Fruit fly (Drosophila melanogaster) whole organism, embryonic: ENCODE results near the gene CG43693.

Experiments used
- Adf1 ChIP-seq: fragments of 200-800 bp; sonication (Bioruptor generic); IDR thresholded peaks from 2 replicates; pipeline ENCODE4 v1.3.6; 2022; ENCODE audit warnings: missing biosample characterization, missing genetic modification characterization
- CG10431 ChIP-seq: fragments of 200-800 bp; sonication (Bioruptor generic); optimal IDR thresholded peaks from 3 replicates; lab custom pipeline; 2018; ENCODE audit warnings: missing biosample characterization, mild to moderate bottlenecking, missing genetic modification characterization
- CG11560 ChIP-seq: fragments of 200-800 bp; sonication (Bioruptor generic); IDR thresholded peaks from 3 replicates; pipeline ENCODE4 v1.3.6; 2022; ENCODE audit warnings: missing biosample characterization, missing genetic modification characterization
- CG12942 ChIP-seq: fragments of 200-800 bp; sonication (Bioruptor generic); optimal IDR thresholded peaks from 3 replicates; lab custom pipeline; 2016; ENCODE audit warnings: missing biosample characterization, missing genetic modification characterization
- CG13296 ChIP-seq: fragments of 200-800 bp; sonication (Bioruptor generic); optimal IDR thresholded peaks from 3 replicates; lab custom pipeline; 2018; ENCODE audit warnings: missing biosample characterization, mild to moderate bottlenecking, missing genetic modification characterization
- CG15073 ChIP-seq: fragments of 200-800 bp; sonication (Bioruptor generic); optimal IDR thresholded peaks from 2 replicates; lab custom pipeline; 2016; ENCODE audit warnings: missing biosample characterization, missing genetic modification characterization
- CG16813 ChIP-seq: fragments of 200-800 bp; sonication (Bioruptor generic); IDR thresholded peaks from 3 replicates; pipeline ENCODE4 v1.3.6; 2022; ENCODE audit warnings: missing biosample characterization, missing genetic modification characterization; ENCODE audit not compliant: partially characterized antibody
- CG17359 ChIP-seq: fragments of 200-800 bp; sonication (Bioruptor generic); optimal IDR thresholded peaks from 3 replicates; lab custom pipeline; 2018; ENCODE audit warnings: missing biosample characterization, mild to moderate bottlenecking, missing genetic modification characterization, moderate library complexity
- CG17361 ChIP-seq: fragments of 200-800 bp; sonication (Bioruptor generic); IDR thresholded peaks from 3 replicates; pipeline ENCODE4 v1.3.6; 2022; ENCODE audit warnings: missing biosample characterization, missing genetic modification characterization
- CG17568 ChIP-seq: fragments of 200-800 bp; sonication (Bioruptor generic); optimal IDR thresholded peaks from 2 replicates; lab custom pipeline; 2018; ENCODE audit warnings: missing biosample characterization, mild to moderate bottlenecking, missing genetic modification characterization, moderate library complexity
- CG17802 ChIP-seq: fragments of 200-800 bp; sonication (Bioruptor generic); optimal IDR thresholded peaks from 2 replicates; lab custom pipeline; 2018; ENCODE audit warnings: missing biosample characterization, mild to moderate bottlenecking, missing genetic modification characterization, moderate library complexity
- CG2116 ChIP-seq: fragments of 200-800 bp; sonication (Bioruptor generic); optimal IDR thresholded peaks from 3 replicates; lab custom pipeline; 2018; ENCODE audit warnings: missing biosample characterization, mild to moderate bottlenecking, missing genetic modification characterization
- CG2875 ChIP-seq: fragments of 200-800 bp; sonication (Bioruptor generic); optimal IDR thresholded peaks from 2 replicates; lab custom pipeline; 2017; ENCODE audit warnings: missing biosample characterization, mild to moderate bottlenecking, missing genetic modification characterization, missing genetic modification reagents
- CG2889 ChIP-seq: fragments of 200-800 bp; sonication (Bioruptor generic); IDR thresholded peaks from 3 replicates; pipeline ENCODE4 v1.3.6; 2022; ENCODE audit warnings: missing biosample characterization, missing genetic modification characterization
- CG31388 ChIP-seq: fragments of 200-800 bp; sonication (Bioruptor generic); optimal IDR thresholded peaks from 2 replicates; lab custom pipeline; 2016; ENCODE audit warnings: missing biosample characterization, missing genetic modification characterization
- CG4404 ChIP-seq: fragments of 200-800 bp; sonication (Bioruptor generic); IDR thresholded peaks from 2 replicates; pipeline ENCODE4 v1.3.6; 2022; ENCODE audit warnings: missing biosample characterization, missing genetic modification characterization
- CG6689 ChIP-seq: fragments of 200-800 bp; sonication (Bioruptor generic); IDR thresholded peaks from 2 replicates; pipeline ENCODE4 v1.3.6; 2022; ENCODE audit warnings: missing biosample characterization, missing genetic modification characterization
- CG6765 ChIP-seq: fragments of 200-800 bp; sonication (Bioruptor generic); optimal IDR thresholded peaks from 3 replicates; lab custom pipeline; 2017; ENCODE audit warnings: missing biosample characterization, mild to moderate bottlenecking, missing genetic modification characterization
- CG6813 ChIP-seq: fragments of 200-800 bp; sonication (Bioruptor generic); optimal IDR thresholded peaks from 2 replicates; lab custom pipeline; 2017; ENCODE audit warnings: missing biosample characterization, missing genetic modification characterization, mild to moderate bottlenecking, moderate library complexity, missing genetic modification reagents
- CTCF ChIP-seq: fragments of 200-800 bp; sonication (Bioruptor generic); optimal IDR thresholded peaks from 2 replicates; lab custom pipeline; 2017; ENCODE audit warnings: missing biosample characterization, mild to moderate bottlenecking, missing genetic modification characterization, moderate library complexity
- Dbx ChIP-seq: fragments of 200-800 bp; sonication (Bioruptor generic); IDR thresholded peaks from 3 replicates; pipeline ENCODE4 v1.3.6; 2022; ENCODE audit warnings: missing biosample characterization, missing genetic modification characterization
- HLH3B ChIP-seq: fragments of 200-800 bp; sonication (Bioruptor generic); IDR thresholded peaks from 2 replicates; pipeline ENCODE4 v1.3.6; 2022; ENCODE audit warnings: missing biosample characterization, missing genetic modification characterization
- HLHmδ ChIP-seq: fragments of 200-800 bp; sonication (Bioruptor generic); optimal IDR thresholded peaks from 2 replicates; lab custom pipeline; 2018; ENCODE audit warnings: missing biosample characterization, mild to moderate bottlenecking, missing genetic modification characterization, moderate library complexity
- Hand ChIP-seq: fragments of 200-800 bp; sonication (Bioruptor generic); optimal IDR thresholded peaks from 2 replicates; lab custom pipeline; 2017; ENCODE audit warnings: mild to moderate bottlenecking, missing biosample characterization, missing genetic modification reagents, missing genetic modification characterization
- NC2α ChIP-seq: fragments of 200-800 bp; sonication (Bioruptor generic); optimal IDR thresholded peaks from 2 replicates; lab custom pipeline; 2016; ENCODE audit warnings: missing biosample characterization, missing genetic modification characterization
- YL-1 ChIP-seq: fragments of 200-800 bp; sonication (Bioruptor generic); optimal IDR thresholded peaks from 3 replicates; lab custom pipeline; 2017; ENCODE audit warnings: missing biosample characterization, mild to moderate bottlenecking, missing genetic modification characterization
- bbx ChIP-seq: fragments of 200-800 bp; sonication (Bioruptor generic); IDR thresholded peaks from 2 replicates; pipeline ENCODE4 v1.3.6; 2022; ENCODE audit warnings: missing biosample characterization, missing genetic modification characterization; ENCODE audit not compliant: partially characterized antibody
- chn ChIP-seq: fragments of 200-800 bp; sonication (Bioruptor generic); optimal IDR thresholded peaks from 2 replicates; lab custom pipeline; 2016; ENCODE audit warnings: missing biosample characterization, missing genetic modification characterization
- crp ChIP-seq, 2 experiments: fragments of 200-800 bp; sonication (Bioruptor generic); optimal IDR thresholded peaks; 2 replicates in 1 of 2; 3 replicates in 1 of 2; lab custom pipeline; 2017; ENCODE audit warnings: missing biosample characterization in 2 of 2, missing genetic modification characterization in 2 of 2, mild to moderate bottlenecking in 1 of 2, moderate library complexity in 1 of 2
- en ChIP-seq: fragments of 200-800 bp; sonication (Bioruptor generic); optimal IDR thresholded peaks from 2 replicates; lab custom pipeline; 2016; ENCODE audit warnings: missing biosample characterization, missing genetic modification characterization
- esg ChIP-seq: fragments of 200-800 bp; sonication (Bioruptor generic); conservative IDR thresholded peaks from 2 replicates; pipeline ENCODE4 v1.3.6; 2022; ENCODE audit warnings: missing biosample characterization, missing genetic modification characterization
- gce ChIP-seq: fragments of 200-800 bp; sonication (Bioruptor generic); IDR thresholded peaks from 3 replicates; pipeline ENCODE4 v1.3.6; 2022; ENCODE audit warnings: missing biosample characterization, missing genetic modification characterization
- grn ChIP-seq: fragments of 200-800 bp; sonication (Bioruptor generic); optimal IDR thresholded peaks from 3 replicates; lab custom pipeline; 2017; ENCODE audit warnings: missing biosample characterization, missing genetic modification characterization
- hb ChIP-seq: fragments of 200-800 bp; sonication (Bioruptor generic); IDR thresholded peaks from 3 replicates; pipeline ENCODE4 v1.3.6; 2022; ENCODE audit warnings: missing biosample characterization, missing genetic modification characterization; ENCODE audit not compliant: partially characterized antibody
- hkb ChIP-seq, 2 experiments: fragments of 200-800 bp in 1 of 2; fragments of >200 bp in 1 of 2; sonication (Bioruptor generic) in 1 of 2; IDR thresholded peaks in 1 of 2; optimal IDR thresholded peaks in 1 of 2; 2 replicates each; pipeline versions ENCODE4 v1.3.6 to Lab custom; 2017 to 2022; ENCODE audit warnings: missing biosample characterization in 1 of 2, missing genetic modification characterization in 1 of 2
- hth ChIP-seq: fragments of >200 bp; optimal IDR thresholded peaks from 2 replicates; lab custom pipeline; 2017; ENCODE audit warnings: inconsistent platforms
- inv ChIP-seq: fragments of 200-800 bp; sonication (Bioruptor generic); IDR thresholded peaks from 2 replicates; pipeline ENCODE4 v1.3.6; 2022; ENCODE audit warnings: missing biosample characterization, missing genetic modification characterization; ENCODE audit not compliant: partially characterized antibody
- jing ChIP-seq: fragments of 200-800 bp; sonication (Bioruptor generic); optimal IDR thresholded peaks from 2 replicates; lab custom pipeline; 2018; ENCODE audit warnings: missing biosample characterization, mild to moderate bottlenecking, missing genetic modification characterization
- nau ChIP-seq: fragments of 200-800 bp; sonication (Bioruptor generic); optimal IDR thresholded peaks from 3 replicates; lab custom pipeline; 2017; ENCODE audit warnings: missing biosample characterization, mild to moderate bottlenecking, missing genetic modification characterization, missing genetic modification reagents
- nom ChIP-seq: fragments of 200-800 bp; sonication (Bioruptor generic); optimal IDR thresholded peaks from 2 replicates; lab custom pipeline; 2017; ENCODE audit warnings: missing biosample characterization, missing genetic modification characterization, mild to moderate bottlenecking, moderate library complexity, missing genetic modification reagents
- pfk ChIP-seq: fragments of 200-800 bp; sonication (Bioruptor generic); optimal IDR thresholded peaks from 2 replicates; lab custom pipeline; 2018; ENCODE audit warnings: missing biosample characterization, mild to moderate bottlenecking, missing genetic modification characterization, moderate library complexity
- pita ChIP-seq: fragments of 200-800 bp; sonication (Bioruptor generic); optimal IDR thresholded peaks from 2 replicates; lab custom pipeline; 2017; ENCODE audit warnings: missing biosample characterization, mild to moderate bottlenecking, missing genetic modification characterization
- prd ChIP-seq, 3 experiments: fragments of >200 bp in 2 of 3; fragments of 200-800 bp in 1 of 3; sonication (Bioruptor generic) in 1 of 3; optimal IDR thresholded peaks in 2 of 3; IDR thresholded peaks in 1 of 3; 2 replicates in 2 of 3; 3 replicates in 1 of 3; pipeline versions ENCODE4 v1.3.6 to Lab custom; 2017 to 2022; ENCODE audit warnings: missing biosample characterization in 1 of 3, missing genetic modification characterization in 1 of 3
- rib ChIP-seq: fragments of 200-800 bp; sonication (Bioruptor generic); IDR thresholded peaks from 2 replicates; pipeline ENCODE4 v1.3.6; 2022; ENCODE audit warnings: missing biosample characterization, missing genetic modification characterization
- row ChIP-seq: fragments of 200-800 bp; sonication (Bioruptor generic); IDR thresholded peaks from 3 replicates; pipeline ENCODE4 v1.3.6; 2022; ENCODE audit warnings: missing biosample characterization, missing genetic modification characterization
- slbo ChIP-seq: fragments of 200-800 bp; sonication (Bioruptor generic); IDR thresholded peaks from 2 replicates; pipeline ENCODE4 v1.3.6; 2022; ENCODE audit warnings: missing biosample characterization, missing genetic modification characterization
- vfl ChIP-seq: fragments of 200-800 bp; sonication (Bioruptor generic); optimal IDR thresholded peaks from 2 replicates; lab custom pipeline; 2016; ENCODE audit warnings: missing biosample characterization, missing genetic modification characterization
- wek ChIP-seq: fragments of 200-800 bp; sonication (Bioruptor generic); optimal IDR thresholded peaks from 3 replicates; lab custom pipeline; 2018; ENCODE audit warnings: missing biosample characterization, mild to moderate bottlenecking, missing genetic modification characterization, moderate library complexity

CG43693 gene

dm6 chr3L:11074043-11074853 lies 23.1 kb upstream of the CG43693 start, which contains the start of the genes Pfdn2 and Noc1 (continued):
- no peak for TF ChIP-seq gce (GFP tag; lab: Robert Waterston, UW)
- no peak for TF ChIP-seq HLH3B (GFP tag; lab: Robert Waterston, UW)
- TF ChIP-seq CG10431 (GFP tag; lab: Kevin White, UChicago): no peak
- peak; percentile 33 for TF ChIP-seq YL-1 (GFP tag; lab: Kevin White, UChicago)
- no peak for TF ChIP-seq nom
- TF ChIP-seq CG6813: no peak
- no peak for TF ChIP-seq en
- peak; percentile 44; the same call in 1 of the 2 replicates for TF ChIP-seq esg (GFP tag; lab: Robert Waterston, UW)
- TF ChIP-seq Dbx (GFP tag; lab: Robert Waterston, UW): 0 out of 3 replicates have a peak, but pooled peaks have one; percentile 31
- peak; percentile 87 for TF ChIP-seq row (GFP tag; lab: Robert Waterston, UW)
- TF ChIP-seq CG6765 (GFP tag; lab: Kevin White, UChicago): no peak
- no peak for TF ChIP-seq hb (GFP tag; lab: Robert Waterston, UW)
- TF ChIP-seq pfk: no peak
- no peak for TF ChIP-seq bbx (GFP tag; lab: Robert Waterston, UW)
- TF ChIP-seq CG17802 (tag; lab: Kevin White, UChicago): no peak
- no peak for TF ChIP-seq prd (optimal IDR thresholded peaks at IDR 0.05; lab: Kevin White, UChicago)
- peak; percentile 67 for TF ChIP-seq prd (GFP tag; IDR thresholded peaks at IDR 0.05; lab: Robert Waterston, UW)
- TF ChIP-seq CG11560 (tag; lab: Robert Waterston, UW): no peak
- TF ChIP-seq Hand (GFP tag; lab: Kevin White, UChicago): no peak
- no peak for TF ChIP-seq vfl (GFP tag; lab: Kevin White, UChicago)
- TF ChIP-seq inv (GFP tag; lab: Robert Waterston, UW): no peak
- no peak for TF ChIP-seq rib
- TF ChIP-seq CG2889 (GFP tag; lab: Robert Waterston, UW): no peak
- no peak for TF ChIP-seq hth
- no peak for TF ChIP-seq HLHmδ
- TF ChIP-seq wek (GFP tag; lab: Kevin White, UChicago): no peak
- TF ChIP-seq CG16813: no peak
- no peak for TF ChIP-seq Adf1 (GFP tag; lab: Robert Waterston, UW)
- peak; percentile 18 for TF ChIP-seq CG2116 (GFP tag; lab: Kevin White, UChicago)
- no peak for TF ChIP-seq nau (GFP tag; lab: Kevin White, UChicago)
- no peak for TF ChIP-seq CG17568 (GFP tag; lab: Kevin White, UChicago)
- TF ChIP-seq CG17361 (GFP tag; lab: Robert Waterston, UW): no peak; the same call in 1 of the 3 replicates
- no peak for TF ChIP-seq NC2α
- no peak for TF ChIP-seq hkb (optimal IDR thresholded peaks at IDR 0.05; lab: Kevin White, UChicago)
- no peak; the same call in 1 of the 2 replicates for TF ChIP-seq hkb (GFP tag; IDR thresholded peaks at IDR 0.05; lab: Robert Waterston, UW)
- TF ChIP-seq slbo (GFP tag; lab: Robert Waterston, UW): peak; percentile 80
- no peak for TF ChIP-seq CTCF
- peak; percentile 56 for TF ChIP-seq CG12942 (GFP tag; lab: Kevin White, UChicago)
- TF ChIP-seq chn (GFP tag; lab: Kevin White, UChicago): no peak
- TF ChIP-seq pita: no peak
- no peak for TF ChIP-seq CG2875 (GFP tag; lab: Kevin White, UChicago)
- TF ChIP-seq CG15073 (GFP tag; lab: Kevin White, UChicago): no peak
- TF ChIP-seq CG31388 (GFP tag; lab: Kevin White, UChicago): no peak
- peak in 1 of 2 experiments; percentile 66 for TF ChIP-seq crp (GFP tag; optimal IDR thresholded peaks at IDR 0.05; lab: Kevin White, UChicago)
- TF ChIP-seq CG17359 (tag; lab: Kevin White, UChicago): no peak
- no peak for TF ChIP-seq grn (GFP tag; lab: Kevin White, UChicago)
- no peak for TF ChIP-seq jing (GFP tag; lab: Kevin White, UChicago)
- TF ChIP-seq CG6689 (GFP tag; lab: Robert Waterston, UW): peak; percentile 36; the same call in 1 of the 2 replicates
- TF ChIP-seq CG4404 (GFP tag; lab: Robert Waterston, UW): 0 out of 2 replicates have a peak, but pooled peaks have one; percentile 29
- TF ChIP-seq CG13296 (GFP tag; lab: Kevin White, UChicago): no peak
